Fruit fly (Drosophila melanogaster): Measurements from ENCODE around the gene CG42557.
A peak's percentile ranks its signal among the peaks of the same experiment; 100 is the strongest.

Gene CG42557

DNA sequence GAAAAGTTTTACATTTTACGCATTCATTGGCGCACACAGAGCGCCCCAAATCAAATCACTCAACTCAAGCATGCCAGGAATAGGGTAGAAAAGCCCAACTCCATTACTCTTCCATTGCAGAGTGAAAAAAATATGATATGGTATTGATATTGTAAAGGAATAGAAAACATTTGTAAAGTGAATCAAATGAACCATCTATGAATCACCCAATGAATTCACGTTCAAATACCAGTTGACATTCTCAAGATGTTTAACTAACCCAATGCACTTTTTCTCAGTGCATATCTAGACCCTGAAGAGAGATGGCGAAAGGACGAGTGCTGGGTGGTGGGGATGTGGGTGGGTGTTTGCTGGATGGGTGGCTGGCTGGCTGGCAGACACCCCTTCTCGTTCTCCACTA, 45.5 kb downstream of the CG42557 start (continued):
- no peak for TF ChIP-seq abd-A (tag; optimal IDR thresholded peaks at IDR 0.05)
- no peak for TF ChIP-seq CG1792 (GFP tag; optimal IDR thresholded peaks at IDR 0.05)
- TF ChIP-seq CG30403 (GFP tag; optimal IDR thresholded peaks at IDR 0.05): peak; percentile 13
- no peak for TF ChIP-seq CG13775 (GFP tag; optimal IDR thresholded peaks at IDR 0.05)
- 0 out of 3 replicates have a peak, but pooled peaks have one; percentile 17 for TF ChIP-seq croc (GFP tag; conservative IDR thresholded peaks at IDR 0.05)
- TF ChIP-seq CG1832 (GFP tag; optimal IDR thresholded peaks at IDR 0.05): no peak
- no peak for TF ChIP-seq chm (GFP tag; IDR thresholded peaks at IDR 0.05)
- TF ChIP-seq CG2678 (tag; optimal IDR thresholded peaks at IDR 0.05): peak; percentile 66
- TF ChIP-seq crol (GFP tag; IDR thresholded peaks at IDR 0.05): no peak
- TF ChIP-seq CG12071 (GFP tag; optimal IDR thresholded peaks at IDR 0.05): peak; percentile 52
- TF ChIP-seq sens (GFP tag): peak; percentile 54
- no peak for TF ChIP-seq inv (GFP tag; IDR thresholded peaks at IDR 0.05; ENCODE audit: partially characterized antibody)
- TF ChIP-seq Lim3 (GFP tag; IDR thresholded peaks at IDR 0.05): no peak
- no peak; the same call in 1 of the 2 replicates for TF ChIP-seq Taf1 (GFP tag; IDR thresholded peaks at IDR 0.05)
- TF ChIP-seq CG10565 (GFP tag; optimal IDR thresholded peaks at IDR 0.05): no peak
- TF ChIP-seq pnt (GFP tag; optimal IDR thresholded peaks at IDR 0.05): no peak
- peak; percentile 53 for TF ChIP-seq Hmr (GFP tag; optimal IDR thresholded peaks at IDR 0.05)
- TF ChIP-seq ham (GFP tag; IDR thresholded peaks at IDR 0.05): no peak
- no peak for TF ChIP-seq seq (GFP tag; IDR thresholded peaks at IDR 0.05)
- TF ChIP-seq grau (tag; optimal IDR thresholded peaks at IDR 0.05): peak; percentile 45
- no peak for TF ChIP-seq pum (GFP tag; optimal IDR thresholded peaks at IDR 0.05)
- peak; percentile 12 for TF ChIP-seq phol (tag; optimal IDR thresholded peaks at IDR 0.05)
- TF ChIP-seq fru (optimal IDR thresholded peaks at IDR 0.05): no peak
- TF ChIP-seq chinmo (GFP tag; IDR thresholded peaks at IDR 0.05; ENCODE audit: partially characterized antibody): no peak
- TF ChIP-seq ap (GFP tag; IDR thresholded peaks at IDR 0.05): no peak
- peak; percentile 38 for TF ChIP-seq CG10147 (GFP tag; optimal IDR thresholded peaks at IDR 0.05)
- TF ChIP-seq CG7372 (GFP tag; IDR thresholded peaks at IDR 0.05): no peak
- no peak for TF ChIP-seq Dek (tag; optimal IDR thresholded peaks at IDR 0.05)
- peak; percentile 85 for TF ChIP-seq Med (GFP tag)
- TF ChIP-seq fd96Cb (tag; optimal IDR thresholded peaks at IDR 0.05): peak; percentile 21
- no peak for TF ChIP-seq Sox100B (GFP tag; optimal IDR thresholded peaks at IDR 0.05)
- peak; percentile 56; the same call in 1 of the 2 replicates for TF ChIP-seq Ptx1 (GFP tag; IDR thresholded peaks at IDR 0.05)
- TF ChIP-seq CG2120 (GFP tag; optimal IDR thresholded peaks at IDR 0.05): peak; percentile 51
- no peak for TF ChIP-seq ase (GFP tag; IDR thresholded peaks at IDR 0.05)
- TF ChIP-seq ara (GFP tag; IDR thresholded peaks at IDR 0.05): peak; percentile 22; the same call in 1 of the 2 replicates
- no peak for TF ChIP-seq HmgZ (tag; optimal IDR thresholded peaks at IDR 0.05)
- no peak for TF ChIP-seq CoRest (tag; optimal IDR thresholded peaks at IDR 0.05)
- TF ChIP-seq D (optimal IDR thresholded peaks at IDR 0.05): no peak
- TF ChIP-seq D (GFP tag; optimal IDR thresholded peaks at IDR 0.05): no peak
- no peak for TF ChIP-seq Aef1 (GFP tag; IDR thresholded peaks at IDR 0.05)
- no peak for TF ChIP-seq bbx (GFP tag; IDR thresholded peaks at IDR 0.05; ENCODE audit: partially characterized antibody)
- TF ChIP-seq al (GFP tag; IDR thresholded peaks at IDR 0.05): no peak
- TF ChIP-seq Dfd (GFP tag; optimal IDR thresholded peaks at IDR 0.05): no peak
- TF ChIP-seq emc (GFP tag; optimal IDR thresholded peaks at IDR 0.05): no peak
- TF ChIP-seq sim (GFP tag; IDR thresholded peaks at IDR 0.05): no peak
- TF ChIP-seq gro (GFP tag; optimal IDR thresholded peaks at IDR 0.05): no peak
- TF ChIP-seq lab (GFP tag; optimal IDR thresholded peaks at IDR 0.05): peak; percentile 79
- TF ChIP-seq CG3281 (GFP tag; optimal IDR thresholded peaks at IDR 0.05): peak; percentile 36
- no peak for TF ChIP-seq fd64A (GFP tag; optimal IDR thresholded peaks at IDR 0.05)
- no peak for TF ChIP-seq CG14667 (GFP tag; IDR thresholded peaks at IDR 0.05)
- no peak for TF ChIP-seq CG31365 (tag; optimal IDR thresholded peaks at IDR 0.05)
- TF ChIP-seq CG9727 (GFP tag; optimal IDR thresholded peaks at IDR 0.05): no peak
- peak; percentile 53 for TF ChIP-seq lmd (GFP tag; IDR thresholded peaks at IDR 0.05)
